Fruit fly (Drosophila melanogaster): ENCODE measurements around the gene Tektin-C.

Gene Tektin-C

dm6 chr3L:5808540-5809200 is 12.3 kb upstream of the Tektin-C start (continued):
- TF ChIP-seq odd (GFP tag; optimal IDR thresholded peaks at IDR 0.05) (peak; percentile 15), Scr (GFP tag; IDR thresholded peaks at IDR 0.05; ENCODE audit: partially characterized antibody) (no peak), CG7928 (GFP tag; optimal IDR thresholded peaks at IDR 0.05) (no peak), CG15011 (GFP tag; optimal IDR thresholded peaks at IDR 0.05) (no peak), NFAT (GFP tag; IDR thresholded peaks at IDR 0.05) (0 out of 2 replicates have a peak, but pooled peaks have one; percentile 3), CG6854 (GFP tag; optimal IDR thresholded peaks at IDR 0.05) (no peak), sd (tag; optimal IDR thresholded peaks at IDR 0.05) (peak; percentile 72), lab (GFP tag; optimal IDR thresholded peaks at IDR 0.05) (peak; percentile 63), Dek (tag; optimal IDR thresholded peaks at IDR 0.05) (no peak), zen2 (GFP tag; IDR thresholded peaks at IDR 0.05; ENCODE audit: partially characterized antibody) (no peak), vvl (GFP tag; IDR thresholded peaks at IDR 0.05) (0 out of 2 replicates have a peak, but pooled peaks have one; percentile 9), wor (GFP tag; IDR thresholded peaks at IDR 0.05) (no peak), Gug (GFP tag; IDR thresholded peaks at IDR 0.05) (no peak), BtbVII (GFP tag; optimal IDR thresholded peaks at IDR 0.05) (no peak), Ada2b (GFP tag; IDR thresholded peaks at IDR 0.05) (no peak), ro (GFP tag; IDR thresholded peaks at IDR 0.05) (no peak), ftz-f1 (GFP tag; optimal IDR thresholded peaks at IDR 0.05) (peak; percentile 88), Asciz (GFP tag; optimal IDR thresholded peaks at IDR 0.05) (peak; percentile 12), GATAe (GFP tag; conservative IDR thresholded peaks at IDR 0.05) (peak; percentile 24; the same call in 1 of the 2 replicates)

- no peak for TF ChIP-seq CG34376 (GFP tag; optimal IDR thresholded peaks at IDR 0.05)
- no peak for TF ChIP-seq Doc3 (GFP tag; IDR thresholded peaks at IDR 0.05; ENCODE audit: partially characterized antibody)
- no peak for TF ChIP-seq Neu2 (GFP tag; optimal IDR thresholded peaks at IDR 0.05; ENCODE audit: borderline replicate concordance)
- no peak for TF ChIP-seq wor (GFP tag; IDR thresholded peaks at IDR 0.05)
- TF ChIP-seq CG10274 (GFP tag; optimal IDR thresholded peaks at IDR 0.05), result peak; percentile 41
- no peak for TF ChIP-seq CG3726 (GFP tag; IDR thresholded peaks at IDR 0.05)
- 0 out of 2 replicates have a peak, but pooled peaks have one; percentile 16 for TF ChIP-seq HLH3B (GFP tag; IDR thresholded peaks at IDR 0.05)
- TF ChIP-seq CG17385 (GFP tag; optimal IDR thresholded peaks at IDR 0.05), result peak; percentile 26
- peak; percentile 63 for TF ChIP-seq CG11504 (tag; optimal IDR thresholded peaks at IDR 0.05)
- TF ChIP-seq CG11247 (GFP tag; IDR thresholded peaks at IDR 0.05), result 0 out of 2 replicates have a peak, but pooled peaks have one; percentile 30
- no peak for TF ChIP-seq otp (GFP tag; IDR thresholded peaks at IDR 0.05)
- TF ChIP-seq CG10321 (GFP tag; IDR thresholded peaks at IDR 0.05), result no peak
- TF ChIP-seq Gug (GFP tag; IDR thresholded peaks at IDR 0.05), result peak; percentile 13; the same call in 1 of the 4 replicates
- peak; percentile 10 for TF ChIP-seq CG6813 (GFP tag; optimal IDR thresholded peaks at IDR 0.05)
- TF ChIP-seq Blimp-1 (GFP tag; optimal IDR thresholded peaks at IDR 0.05), result peak; percentile 47
- peak; percentile 57 for TF ChIP-seq Hmr (GFP tag; optimal IDR thresholded peaks at IDR 0.05)
- peak; percentile 40 for TF ChIP-seq nmo (GFP tag; optimal IDR thresholded peaks at IDR 0.05)
- peak; percentile 33 for TF ChIP-seq CG15269 (tag; optimal IDR thresholded peaks at IDR 0.05)
- TF ChIP-seq Xrp1 (GFP tag; IDR thresholded peaks at IDR 0.05), result 0 out of 2 replicates have a peak, but pooled peaks have one; percentile 9
- TF ChIP-seq Myb (GFP tag; optimal IDR thresholded peaks at IDR 0.05), result no peak
- peak; percentile 37 for TF ChIP-seq CG2120 (GFP tag; optimal IDR thresholded peaks at IDR 0.05)
- peak; percentile 71 for TF ChIP-seq D19A (tag; optimal IDR thresholded peaks at IDR 0.05)
- TF ChIP-seq CG11695 (GFP tag; IDR thresholded peaks at IDR 0.05), result 0 out of 3 replicates have a peak, but pooled peaks have one; percentile 30
- peak; percentile 23 for TF ChIP-seq CG18262 (tag; optimal IDR thresholded peaks at IDR 0.05)
- TF ChIP-seq Dek (tag; optimal IDR thresholded peaks at IDR 0.05), result peak; percentile 8
- peak; percentile 56 for TF ChIP-seq Rfx (GFP tag; IDR thresholded peaks at IDR 0.05)
- TF ChIP-seq pb (GFP tag; optimal IDR thresholded peaks at IDR 0.05), result no peak
- TF ChIP-seq CG2678 (tag; optimal IDR thresholded peaks at IDR 0.05), result peak; percentile 46
- peak; percentile 17 for TF ChIP-seq CG8924 (tag; optimal IDR thresholded peaks at IDR 0.05)
- TF ChIP-seq Oaz (GFP tag; IDR thresholded peaks at IDR 0.05), result no peak
- TF ChIP-seq hth (optimal IDR thresholded peaks at IDR 0.05), result no peak
- TF ChIP-seq CG2712 (tag; optimal IDR thresholded peaks at IDR 0.05), result peak; percentile 32
- TF ChIP-seq NC2α (GFP tag; optimal IDR thresholded peaks at IDR 0.05), result no peak
Observed at dm6 chr3L:5808101-5808433, 11.7 kb upstream of the Tektin-C start.

All from whole organism, embryonic.